Fruit fly (Drosophila melanogaster) Kc167 (cell line): Measurements from ENCODE around the gene Rbp1.

Experiments used
- Myc ChIP-seq: fragments of >200 bp; optimal IDR thresholded peaks from 2 replicates; lab custom pipeline; 2017; ENCODE audit warnings: missing external identifiers
- Sin3A ChIP-seq: fragments of >200 bp; optimal IDR thresholded peaks from 2 replicates; lab custom pipeline; 2018; ENCODE audit warnings: missing external identifiers
- h ChIP-seq: fragments of >200 bp; optimal IDR thresholded peaks from 3 replicates; lab custom pipeline; 2018; ENCODE audit warnings: missing external identifiers
- insv ChIP-seq: fragments of >200 bp; optimal IDR thresholded peaks from 3 replicates; lab custom pipeline; 2018; ENCODE audit warnings: missing external identifiers
- psq ChIP-seq: fragments of >200 bp; optimal IDR thresholded peaks from 2 replicates; lab custom pipeline; 2017; ENCODE audit warnings: missing external identifiers
- ttk ChIP-seq: sonication (Bioruptor generic); optimal IDR thresholded peaks from 2 replicates; lab custom pipeline; 2017; ENCODE audit warnings: missing external identifiers

Gene Rbp1

DNA sequence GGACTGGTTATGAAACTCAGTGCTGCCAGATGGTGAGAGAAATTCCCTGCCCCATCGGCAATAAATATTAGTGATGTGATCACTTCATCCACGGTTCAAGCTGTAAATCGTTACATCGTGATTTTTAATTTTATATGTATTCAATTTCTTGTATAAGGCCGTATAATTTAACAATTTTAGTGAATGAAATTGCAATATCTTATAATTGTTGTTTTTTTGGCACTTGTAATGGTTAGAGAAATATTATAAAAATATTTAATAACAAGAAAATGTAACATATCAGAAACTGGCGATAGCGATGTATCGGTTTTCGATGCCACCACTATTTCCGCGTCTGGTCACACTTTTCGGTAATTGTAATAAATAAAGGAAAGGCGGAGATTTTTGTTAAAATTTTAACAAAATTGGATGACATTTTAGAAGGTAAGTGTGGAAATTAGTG lies at the start of gene Rbp1, which contains the start of gene mRpL37:
Rbp1 (plus strand) TSS at position 326 of the 442 bp plus-strand sequence.
mRpL37 (minus strand) TSS at position 35 of the 442 bp plus-strand sequence.
- no peak for TF ChIP-seq psq (lab: Kevin White, UChicago)
- TF ChIP-seq Myc, result no peak
- no peak for TF ChIP-seq ttk (lab: Kevin White, UChicago)
- no peak for TF ChIP-seq insv (lab: Kevin White, UChicago)
- no peak for TF ChIP-seq Sin3A
- no peak for TF ChIP-seq h (lab: Kevin White, UChicago)

DNA sequence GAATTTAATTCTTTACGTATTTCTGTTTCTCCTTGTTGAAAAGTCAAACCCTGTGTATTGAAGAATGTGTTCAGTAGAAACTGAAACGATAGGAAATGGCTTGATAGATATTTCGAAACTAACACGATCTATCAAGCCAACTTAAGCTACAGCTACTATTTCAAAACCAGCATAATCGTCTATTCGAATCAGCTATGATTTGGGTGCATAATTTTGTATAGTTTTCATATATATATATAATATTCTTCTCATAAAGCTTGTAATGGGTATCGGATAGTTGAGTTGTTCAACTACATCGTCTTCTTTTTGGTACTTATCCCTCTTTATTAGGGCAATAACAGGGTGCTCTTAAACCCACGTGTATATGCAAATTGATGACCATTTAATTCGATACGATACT lies 48.3 kb upstream of the Rbp1 start, which contains the start of gene tomboy20:
tomboy20 (minus strand) TSS at position 101 of the 400 bp plus-strand sequence.
- TF ChIP-seq ttk (lab: Kevin White, UChicago) (no peak), Sin3A (no peak), Myc (no peak), insv (lab: Kevin White, UChicago) (no peak)

DNA sequence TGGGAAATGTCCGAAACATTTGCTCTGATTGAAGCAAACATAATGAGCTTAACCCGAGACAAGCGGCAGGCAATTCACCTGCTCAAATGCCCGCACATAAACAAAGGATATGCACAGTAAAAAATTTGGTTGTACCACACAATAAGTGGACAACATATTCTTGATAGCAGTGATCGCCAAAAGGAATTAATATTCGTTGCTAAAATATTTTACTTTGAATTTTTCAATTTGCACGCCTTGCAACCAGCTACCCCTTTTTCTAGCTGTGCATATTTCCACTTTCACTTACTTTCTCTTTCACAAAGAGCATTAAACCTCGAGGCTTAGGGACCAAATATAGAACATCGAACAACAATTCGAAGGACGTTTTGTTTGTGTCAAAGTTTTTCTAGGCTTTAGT lies 36.5 kb upstream of the Rbp1 start:
- TF ChIP-seq Sin3A (no peak), ttk (lab: Kevin White, UChicago) (no peak), psq (lab: Kevin White, UChicago) (no peak), h (lab: Kevin White, UChicago) (no peak), Myc (no peak), insv (lab: Kevin White, UChicago) (no peak)

DNA sequence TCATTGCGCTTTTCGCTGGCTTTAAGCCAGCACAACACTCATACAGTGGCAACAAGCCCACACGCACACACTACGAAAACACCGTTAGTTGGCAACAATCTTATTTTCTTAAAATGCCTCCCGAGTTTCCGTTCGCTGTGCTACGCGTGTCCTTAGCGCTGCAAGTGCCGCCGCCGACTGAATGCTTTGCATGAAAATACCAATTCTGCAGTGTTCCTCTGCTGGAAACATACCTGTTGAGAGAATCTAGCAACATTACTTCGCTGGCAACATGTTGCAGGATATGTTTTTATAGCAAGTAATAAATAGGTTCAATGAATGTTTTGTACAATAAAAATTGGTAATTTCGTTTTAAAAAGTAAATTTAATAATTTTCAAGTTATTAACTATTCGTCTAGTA lies 33.1 kb upstream of the Rbp1 start, which contains the start of gene TkR86C:
TkR86C (minus strand) TSS at position 168 of the 400 bp plus-strand sequence.
- TF ChIP-seq psq (lab: Kevin White, UChicago) (no peak), Sin3A (no peak), h (lab: Kevin White, UChicago) (no peak), Myc (no peak), insv (lab: Kevin White, UChicago) (no peak), ttk (lab: Kevin White, UChicago) (no peak)

DNA sequence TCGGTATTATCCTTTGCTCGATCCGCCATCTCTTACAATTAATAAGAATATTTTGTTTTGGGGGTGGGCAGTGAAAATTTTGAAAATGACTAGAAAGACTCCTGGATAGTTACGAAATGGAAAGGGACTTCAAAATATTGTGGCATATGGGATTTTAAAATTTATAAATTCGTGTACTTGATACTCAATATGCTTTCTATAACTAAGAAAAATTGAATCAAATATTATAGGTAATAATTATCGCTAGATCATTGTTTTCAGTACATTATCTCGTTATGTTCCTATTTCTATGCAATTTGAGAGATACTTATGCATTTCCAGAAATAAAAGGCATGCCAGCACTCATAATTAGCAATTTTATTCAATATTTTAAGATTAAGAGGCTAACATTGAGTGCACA lies 28.6 kb upstream of the Rbp1 start, which contains the start of gene CG14691:
CG14691 (minus strand) TSS at position 101 of the 400 bp plus-strand sequence.
- TF ChIP-seq insv (lab: Kevin White, UChicago) (no peak), h (lab: Kevin White, UChicago) (no peak)

DNA sequence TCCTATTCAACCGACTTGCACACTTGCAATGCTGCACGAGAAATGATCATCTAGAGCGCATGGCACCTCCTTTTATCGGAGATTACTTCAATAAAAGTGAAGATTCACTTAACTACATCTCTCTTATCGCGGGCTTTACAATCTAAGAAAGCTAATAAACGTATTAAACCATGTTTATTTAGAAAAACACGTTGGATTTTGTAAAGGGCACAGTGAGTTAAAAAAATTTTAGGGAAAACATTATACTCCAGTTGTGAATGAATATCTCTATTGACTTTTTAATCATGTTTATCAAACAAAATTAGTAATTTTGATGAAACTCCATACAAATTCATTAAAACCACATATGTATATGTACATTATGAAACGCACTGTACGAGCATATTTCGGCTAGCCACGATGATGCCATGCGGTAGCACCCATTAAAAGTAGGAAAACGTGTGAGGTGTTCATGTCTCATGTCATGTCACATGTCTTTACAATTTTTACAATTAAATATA lies 24.8 kb upstream of the Rbp1 start, which contains the start of gene CG31272:
CG31272 (minus strand) TSS at position 51 of the 500 bp plus-strand sequence.
- no peak for TF ChIP-seq ttk (lab: Kevin White, UChicago)
- no peak for TF ChIP-seq Sin3A
- no peak for TF ChIP-seq psq (lab: Kevin White, UChicago)
- no peak for TF ChIP-seq h (lab: Kevin White, UChicago)
- no peak for TF ChIP-seq Myc
- no peak for TF ChIP-seq insv (lab: Kevin White, UChicago)

DNA sequence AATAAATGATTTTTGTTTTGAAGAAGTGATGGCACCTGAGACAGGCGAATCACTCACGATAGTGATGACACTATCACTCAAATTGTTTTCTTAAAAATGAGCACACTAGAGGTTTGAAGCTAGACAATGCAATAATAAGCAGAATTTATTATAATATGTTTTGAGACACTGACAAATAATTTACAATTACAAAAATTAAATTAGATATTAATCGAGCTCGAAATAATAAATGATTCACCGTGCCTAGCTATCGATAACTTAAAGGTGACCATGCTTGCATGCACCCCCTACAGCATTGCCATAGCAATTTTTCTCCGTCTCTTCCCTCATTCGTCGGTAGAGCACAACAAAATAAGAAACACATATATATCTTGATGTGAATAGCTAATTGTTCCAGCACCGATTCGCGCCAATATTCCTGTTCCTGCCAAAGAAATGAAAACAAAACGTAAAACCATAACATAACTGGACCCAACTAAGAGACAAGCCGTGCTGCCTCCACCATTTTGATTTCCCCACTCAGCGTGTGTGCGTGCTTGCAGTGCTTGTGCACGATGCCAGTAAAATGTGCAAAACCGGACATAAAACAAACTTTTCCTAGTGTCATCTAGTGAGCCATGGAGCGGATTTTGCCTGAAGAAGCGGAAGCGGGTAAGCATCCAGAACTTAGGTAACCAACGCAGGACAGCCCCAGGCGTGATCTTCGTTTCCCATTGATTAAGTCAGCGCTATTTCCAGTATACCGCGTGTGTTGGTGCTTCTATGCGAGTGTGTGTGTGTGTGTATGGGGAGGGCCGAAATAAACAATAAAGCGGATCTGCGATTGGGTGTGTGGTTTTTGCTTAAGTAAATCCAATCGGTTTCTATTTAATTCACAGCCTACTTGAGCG lies 23.0 kb upstream of the Rbp1 start, which contains the start of the genes MED7 and Cap-H2:
MED7 (minus strand) TSS at position 67 of the 890 bp plus-strand sequence.
Cap-H2 (plus strand) TSS at position 345 of the 890 bp plus-strand sequence.
- TF ChIP-seq ttk (lab: Kevin White, UChicago) (no peak), Sin3A (no peak), psq (lab: Kevin White, UChicago) (peak; percentile 26)

DNA sequence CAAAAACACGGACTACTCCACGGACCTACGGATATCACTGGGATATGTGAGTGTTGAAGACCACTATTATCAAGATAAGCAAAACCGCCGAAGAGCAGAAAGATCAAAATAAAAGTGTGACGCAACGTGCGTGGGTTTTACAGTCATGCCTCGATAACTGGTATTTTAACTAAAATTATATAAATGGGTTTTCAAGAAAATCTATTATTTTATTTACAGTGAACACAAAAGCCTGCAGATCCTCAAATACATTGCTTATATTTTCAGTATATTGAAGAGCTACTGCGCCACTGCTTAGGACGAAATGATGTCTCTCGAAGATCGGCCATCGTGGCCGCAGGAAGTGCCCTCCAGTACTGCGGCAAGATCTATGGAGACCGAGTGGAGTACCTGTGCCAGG lies 22.2 kb upstream of the Rbp1 start:
- TF ChIP-seq Myc (no peak), ttk (lab: Kevin White, UChicago) (no peak), insv (lab: Kevin White, UChicago) (no peak), psq (lab: Kevin White, UChicago) (no peak), Sin3A (no peak), h (lab: Kevin White, UChicago) (no peak)

DNA sequence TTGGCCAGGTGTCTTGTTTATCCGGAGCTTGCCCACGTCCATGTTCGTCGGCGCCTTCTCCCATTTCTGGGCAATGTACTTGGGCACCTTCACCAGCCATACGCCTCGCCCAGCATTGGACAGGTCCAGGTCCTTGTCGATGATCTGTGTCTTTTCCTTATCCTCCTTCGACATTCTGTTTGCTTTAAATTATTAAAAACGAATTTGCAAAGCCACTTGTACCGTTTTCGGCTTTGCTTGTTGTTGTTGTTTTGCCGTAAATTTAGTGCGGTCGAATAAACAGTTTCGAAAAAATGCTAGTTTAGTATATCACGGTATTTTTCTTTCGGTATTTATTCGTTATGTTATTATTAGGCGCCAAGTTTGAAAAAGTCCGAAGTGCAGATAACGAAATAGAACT lies 16.7 kb upstream of the Rbp1 start, which contains the start of gene TfIIFbeta:
TfIIFbeta (minus strand) TSS at position 279 of the 400 bp plus-strand sequence.
- TF ChIP-seq h (lab: Kevin White, UChicago), result no peak
- TF ChIP-seq ttk (lab: Kevin White, UChicago), result no peak
- no peak for TF ChIP-seq insv (lab: Kevin White, UChicago)
- no peak for TF ChIP-seq Myc
- no peak for TF ChIP-seq psq (lab: Kevin White, UChicago)
- no peak for TF ChIP-seq Sin3A

DNA sequence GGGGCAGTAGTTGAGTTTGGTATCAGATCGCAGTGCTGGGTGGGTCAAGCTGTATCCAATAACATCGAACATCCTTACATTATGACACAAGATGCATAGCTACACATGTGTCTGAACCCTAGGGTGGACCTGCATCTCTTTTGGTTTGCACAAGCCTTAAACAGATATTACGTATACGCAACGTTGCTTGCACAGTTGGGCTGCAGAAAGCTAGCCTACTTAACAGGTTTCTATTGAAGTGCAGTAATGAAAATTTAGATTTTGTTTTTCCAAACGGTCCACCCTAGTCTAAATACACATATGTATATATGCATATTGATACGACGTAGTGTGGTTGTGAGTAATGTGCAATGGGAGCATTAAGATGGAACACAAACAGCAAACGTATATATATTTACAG lies 8.9 kb upstream of the Rbp1 start:
- TF ChIP-seq Myc (no peak), Sin3A (no peak), insv (lab: Kevin White, UChicago) (no peak), psq (lab: Kevin White, UChicago) (no peak), ttk (lab: Kevin White, UChicago) (no peak), h (lab: Kevin White, UChicago) (no peak)

DNA sequence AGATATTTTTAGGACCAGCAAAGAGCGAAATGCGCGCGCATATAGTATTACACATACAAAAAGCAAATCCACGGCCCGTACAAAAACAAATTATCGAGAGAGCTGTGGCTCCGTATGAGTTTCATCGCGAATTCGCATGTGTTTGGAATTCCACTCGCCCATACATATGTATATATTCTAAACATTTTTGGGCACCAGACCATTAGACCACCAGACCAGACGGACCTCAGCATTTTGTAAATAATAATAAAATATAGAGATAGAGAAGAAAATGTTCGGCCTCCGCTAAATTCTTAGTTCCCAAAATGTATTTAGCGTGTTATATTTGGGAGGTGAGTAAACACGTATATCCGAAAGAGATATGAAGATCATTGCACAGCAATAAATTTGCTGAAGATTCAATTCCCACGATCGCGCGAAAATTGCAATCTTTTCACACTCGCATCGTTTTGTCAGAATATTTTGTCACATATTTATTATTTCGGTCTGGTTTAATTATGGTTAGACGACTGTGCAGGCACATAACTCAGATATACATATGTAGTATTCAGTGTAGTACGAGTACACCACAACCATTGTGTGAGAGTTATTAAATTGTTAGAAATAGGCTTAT lies 8.0 kb upstream of the Rbp1 start:
- no peak for TF ChIP-seq Myc
- no peak for TF ChIP-seq ttk (lab: Kevin White, UChicago)

DNA sequence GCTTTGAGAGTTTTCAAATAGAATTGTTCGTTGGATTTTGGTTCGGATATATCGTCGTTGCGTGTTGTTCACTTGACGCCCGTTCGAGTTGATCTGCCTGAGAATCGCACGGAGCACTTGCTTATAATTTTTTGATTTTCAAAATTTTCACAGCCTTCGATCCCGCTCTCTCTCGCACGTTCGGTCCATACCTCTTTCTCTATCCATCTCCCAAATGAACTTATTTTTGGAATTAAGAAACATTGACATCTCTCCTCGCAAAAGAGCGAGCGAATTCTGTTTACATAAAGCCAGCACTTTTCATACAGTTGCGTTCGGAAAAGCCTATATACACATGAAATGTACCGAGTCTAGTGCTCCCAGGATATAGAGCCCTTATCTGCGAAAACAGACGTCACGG lies 6.9 kb upstream of the Rbp1 start, which contains the start of the genes CG45076, CG45078 and fau:
CG45076 (minus strand) TSS at position 101 of the 400 bp plus-strand sequence.
CG45078 (minus strand) TSS at position 101 of the 400 bp plus-strand sequence.
fau (minus strand) TSS at position 101 of the 400 bp plus-strand sequence.
- TF ChIP-seq Myc, result no peak
- TF ChIP-seq psq (lab: Kevin White, UChicago), result no peak
- TF ChIP-seq insv (lab: Kevin White, UChicago), result no peak
- TF ChIP-seq h (lab: Kevin White, UChicago), result no peak
- TF ChIP-seq Sin3A, result no peak
- TF ChIP-seq ttk (lab: Kevin White, UChicago), result no peak
